Worm (Caenorhabditis elegans) whole organism, L4 larva: Measurements from ENCODE around the gene nhr-143.

Source experiments
- R02D3.7 ChIP-seq: fragments of 150-350 bp; sonication (generic microtip); optimal IDR thresholded peaks from 3 replicates; lab custom pipeline; 2014; ENCODE audit warnings: missing biosample characterization, missing genetic modification characterization
- T20F7.1 ChIP-seq: fragments of 200-800 bp; sonication (Bioruptor generic); optimal IDR thresholded peaks from 2 replicates; lab custom pipeline; 2018; ENCODE audit warnings: mild to moderate bottlenecking, missing genetic modification characterization, missing compliant biosample characterization
- fos-1 ChIP-seq: fragments of 150-350 bp; optimal IDR thresholded peaks from 2 replicates; lab custom pipeline; 2014; ENCODE audit warnings: missing biosample characterization, missing genetic modification characterization
- lim-7 ChIP-seq: fragments of 200-800 bp; sonication (Bioruptor generic); IDR thresholded peaks from 2 replicates; pipeline ENCODE4 v1.3.6; 2022; ENCODE audit warnings: missing genetic modification characterization, missing compliant biosample characterization
- lsy-2 ChIP-seq, 2 experiments: fragments of 150-350 bp in 1 of 2; sonication (generic microtip) in 1 of 2; optimal IDR thresholded peaks; 2 replicates each; lab custom pipeline; 2014 to 2017; ENCODE audit warnings: missing biosample characterization in 2 of 2, missing genetic modification characterization in 2 of 2
- nhr-76 ChIP-seq: fragments of 150-350 bp; optimal IDR thresholded peaks from 2 replicates; lab custom pipeline; 2014; ENCODE audit warnings: missing biosample characterization, missing genetic modification characterization
- pha-4 ChIP-seq, 2 experiments: fragments of 150-350 bp in 1 of 2; fragments of 200-800 bp in 1 of 2; sonication (Bioruptor generic) in 1 of 2; IDR thresholded peaks in 1 of 2; optimal IDR thresholded peaks in 1 of 2; 2 replicates each; pipeline versions ENCODE4 v1.3.6 to Lab custom; 2014 to 2022; ENCODE audit warnings: missing genetic modification characterization in 2 of 2, missing genetic modification reagents in 2 of 2, missing biosample characterization in 1 of 2, missing compliant biosample characterization in 1 of 2
- zag-1 ChIP-seq: fragments of 150-350 bp; optimal IDR thresholded peaks from 2 replicates; lab custom pipeline; 2014; ENCODE audit warnings: missing biosample characterization, missing genetic modification characterization
- ztf-11 ChIP-seq: fragments of 150-350 bp; optimal IDR thresholded peaks from 2 replicates; lab custom pipeline; 2014; ENCODE audit warnings: missing biosample characterization, missing genetic modification characterization

ce11 chrV:8985740-8986139 lies 11.0 kb upstream of the nhr-143 start, which contains the start of gene str-85:
- no peak for TF ChIP-seq fos-1 (tag; lab: Kevin White, UChicago)
- TF ChIP-seq nhr-76 (tag; lab: Kevin White, UChicago): no peak
- no peak for TF ChIP-seq ztf-11
- TF ChIP-seq lim-7 (GFP tag; lab: Robert Waterston, UW): no peak
- TF ChIP-seq zag-1 (tag; lab: Kevin White, UChicago): no peak
- no peak for TF ChIP-seq R02D3.7
- TF ChIP-seq T20F7.1 (GFP tag; lab: Kevin White, UChicago): no peak
- no peak for TF ChIP-seq pha-4 (GFP tag; IDR thresholded peaks at IDR 0.05; lab: Robert Waterston, UW)
- no peak for TF ChIP-seq pha-4 (tag; optimal IDR thresholded peaks at IDR 0.05; lab: Kevin White, UChicago)
- no peak for TF ChIP-seq lsy-2 (tag; optimal IDR thresholded peaks at IDR 0.05; lab: Kevin White, UChicago)
